Worm (Caenorhabditis elegans) whole organism, early embryonic: Measurements from ENCODE around the gene Y47D3A.13.

ENCODE experiments used
- B0310.2 ChIP-seq: sonication (generic microtip); optimal IDR thresholded peaks from 2 replicates; lab custom pipeline; 2016; ENCODE audit warnings: mild to moderate bottlenecking, missing genetic modification characterization, missing compliant biosample characterization
- aly-1 ChIP-seq: sonication (generic microtip); optimal IDR thresholded peaks from 2 replicates; lab custom pipeline; 2016; ENCODE audit warnings: missing genetic modification characterization, missing compliant biosample characterization
- ama-1 ChIP-seq: fragments of 150-350 bp; optimal IDR thresholded peaks from 2 replicates; lab custom pipeline; 2014
- ceh-13 ChIP-seq: fragments of 200-800 bp; sonication (Bioruptor generic); optimal IDR thresholded peaks from 2 replicates; lab custom pipeline; 2018; ENCODE audit warnings: mild to moderate bottlenecking, missing genetic modification characterization, missing compliant biosample characterization
- ceh-36 ChIP-seq: sonication (generic microtip); optimal IDR thresholded peaks from 2 replicates; lab custom pipeline; 2016; ENCODE audit warnings: missing genetic modification characterization, inconsistent platforms, missing compliant biosample characterization
- ets-7 ChIP-seq: sonication (generic microtip); optimal IDR thresholded peaks from 2 replicates; lab custom pipeline; 2016; ENCODE audit warnings: missing genotype, missing genetic modification characterization, missing compliant biosample characterization
- flt-1 ChIP-seq: fragments of 200-800 bp; sonication (Bioruptor generic); IDR thresholded peaks from 2 replicates; pipeline ENCODE4 v1.3.6; 2022; ENCODE audit warnings: missing genetic modification characterization, missing compliant biosample characterization
- hmg-4 ChIP-seq: fragments of 200-800 bp; sonication (Bioruptor generic); optimal IDR thresholded peaks from 2 replicates; lab custom pipeline; 2018; ENCODE audit warnings: mild to moderate bottlenecking, missing genetic modification characterization, missing compliant biosample characterization
- hnd-1 ChIP-seq: sonication (generic microtip); optimal IDR thresholded peaks from 2 replicates; lab custom pipeline; 2016; ENCODE audit warnings: missing genetic modification characterization, missing compliant biosample characterization
- pes-1 ChIP-seq: fragments of 200-800 bp; sonication (Bioruptor generic); IDR thresholded peaks from 2 replicates; pipeline ENCODE4 v1.3.6; 2022; ENCODE audit warnings: missing genetic modification reagents, missing genetic modification characterization, missing compliant biosample characterization
- scrt-1 ChIP-seq: fragments of 200-800 bp; sonication (Bioruptor generic); IDR thresholded peaks from 2 replicates; pipeline ENCODE4 v1.3.6; 2022; ENCODE audit warnings: missing genetic modification characterization, missing compliant biosample characterization
- tbx-11 ChIP-seq: fragments of 200-800 bp; sonication (Bioruptor generic); IDR thresholded peaks from 2 replicates; pipeline ENCODE4 v1.3.6; 2022; ENCODE audit warnings: missing genetic modification characterization, missing compliant biosample characterization
- tra-4 ChIP-seq: sonication (generic microtip); optimal IDR thresholded peaks from 2 replicates; lab custom pipeline; 2017; ENCODE audit warnings: missing genetic modification characterization, missing compliant biosample characterization

DNA sequence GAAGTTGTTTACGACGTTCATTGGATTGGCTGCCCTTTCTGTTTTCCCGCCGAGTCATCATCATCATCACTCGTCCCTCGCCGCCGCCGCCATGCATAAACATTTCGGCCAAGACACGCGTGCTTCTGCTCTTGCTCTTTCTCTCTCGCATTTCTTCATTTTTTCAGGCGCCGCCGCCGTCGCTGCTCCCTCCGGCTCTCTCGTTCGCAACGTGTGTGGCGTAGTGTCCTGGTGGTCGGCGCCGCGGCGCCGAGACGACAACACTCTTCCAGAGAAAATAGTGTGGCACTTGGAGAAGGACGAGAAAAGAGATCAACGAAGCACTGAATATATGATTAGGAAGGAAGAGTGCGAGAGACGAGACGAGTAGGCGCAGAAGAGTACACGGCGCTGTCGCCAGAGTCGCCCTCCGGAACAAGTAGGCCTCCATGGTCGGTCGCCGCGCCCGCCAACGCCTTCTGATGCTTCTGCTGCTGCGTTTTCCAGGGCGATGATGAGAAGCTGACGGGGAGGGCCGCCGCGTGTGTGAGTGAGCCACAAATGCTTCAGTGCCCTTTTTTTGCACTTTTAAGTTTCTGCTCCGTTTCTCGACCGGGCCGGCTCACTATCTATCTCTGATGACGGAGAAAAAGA, 38.3 kb downstream of the Y47D3A.13 start:
- TF ChIP-seq scrt-1 (no peak), ets-7 (tag; lab: Kevin White, UChicago) (no peak), ama-1 (lab: Kevin White, UChicago) (no peak), tra-4 (tag; lab: Kevin White, UChicago) (no peak), ceh-13 (GFP tag; lab: Kevin White, UChicago) (no peak), tbx-11 (no peak), hnd-1 (no peak), ceh-36 (no peak), B0310.2 (tag; lab: Kevin White, UChicago) (no peak), pes-1 (GFP tag; lab: Robert Waterston, UW) (no peak), hmg-4 (GFP tag; lab: Kevin White, UChicago) (no peak), aly-1 (no peak), flt-1 (GFP tag; lab: Robert Waterston, UW) (no peak)
